Worm (Caenorhabditis elegans) whole organism, L4 larva: ENCODE results near the gene acr-8.

ENCODE experiments used
- D1046.2 ChIP-seq: fragments of 200-800 bp; sonication (Bioruptor generic); IDR thresholded peaks from 2 replicates; pipeline ENCODE4 v1.3.6; 2022; ENCODE audit warnings: missing genetic modification characterization, missing compliant biosample characterization
- F10B5.3 ChIP-seq: sonication (generic microtip); optimal IDR thresholded peaks from 2 replicates; lab custom pipeline; 2016; ENCODE audit warnings: mild to moderate bottlenecking, missing genetic modification characterization, missing compliant biosample characterization
- F26F4.8 ChIP-seq: fragments of 200-800 bp; sonication (Bioruptor generic); conservative IDR thresholded peaks from 2 replicates; pipeline ENCODE4 v1.3.6; 2022; ENCODE audit warnings: missing genetic modification characterization, missing compliant biosample characterization
- F49E8.2 ChIP-seq: sonication (generic microtip); optimal IDR thresholded peaks from 2 replicates; lab custom pipeline; 2016; ENCODE audit warnings: missing compliant biosample characterization, mild to moderate bottlenecking, missing genetic modification characterization, borderline replicate concordance
- Y5F2A.4 ChIP-seq: fragments of 200-800 bp; sonication (Bioruptor generic); optimal IDR thresholded peaks from 2 replicates; lab custom pipeline; 2018; ENCODE audit warnings: mild to moderate bottlenecking, missing genetic modification characterization, missing compliant biosample characterization
- ZK337.2 ChIP-seq: fragments of 200-800 bp; sonication (Bioruptor generic); IDR thresholded peaks from 2 replicates; pipeline ENCODE4 v1.3.6; 2022; ENCODE audit warnings: missing genetic modification reagents, missing genetic modification characterization, missing compliant biosample characterization
- aha-1 ChIP-seq: fragments of 150-350 bp; peaks from one replicate; lab custom pipeline; 2014; ENCODE audit warnings: missing biosample characterization, missing genetic modification characterization
- ceh-20 ChIP-seq: fragments of 200-800 bp; sonication (Bioruptor generic); IDR thresholded peaks from 2 replicates; pipeline ENCODE4 v1.3.6; 2022; ENCODE audit warnings: missing genetic modification reagents, missing genetic modification characterization, missing compliant biosample characterization
- daf-12 ChIP-seq: fragments of 150-350 bp; optimal IDR thresholded peaks from 2 replicates; lab custom pipeline; 2014; ENCODE audit warnings: missing biosample characterization, missing genetic modification reagents, missing genetic modification characterization
- daf-16 ChIP-seq, 3 experiments: sonication (generic microtip); optimal IDR thresholded peaks; 2 replicates each; lab custom pipeline; 2016 to 2017; ENCODE audit warnings: missing genetic modification characterization in 3 of 3, missing genetic modification reagents in 3 of 3, mild to moderate bottlenecking in 2 of 3, missing compliant biosample characterization in 2 of 3, missing biosample characterization in 1 of 3, moderate library complexity in 1 of 3
- daf-19 ChIP-seq: fragments of 200-800 bp; sonication (Bioruptor generic); conservative IDR thresholded peaks from 2 replicates; pipeline ENCODE4 v1.3.6; 2022; ENCODE audit warnings: missing genetic modification characterization, missing compliant biosample characterization
- daf-8 ChIP-seq: fragments of 200-800 bp; sonication (Bioruptor generic); IDR thresholded peaks from 2 replicates; pipeline ENCODE4 v1.3.6; 2022; ENCODE audit warnings: missing genetic modification characterization, missing compliant biosample characterization
- dmd-8 ChIP-seq: fragments of 200-800 bp; sonication (Bioruptor generic); IDR thresholded peaks from 2 replicates; pipeline ENCODE4 v1.3.6; 2022; ENCODE audit warnings: missing genetic modification characterization, missing compliant biosample characterization
- duxl-1 ChIP-seq: sonication (generic microtip); optimal IDR thresholded peaks from 2 replicates; lab custom pipeline; 2016; ENCODE audit warnings: mild to moderate bottlenecking, missing genetic modification characterization, moderate library complexity, missing compliant biosample characterization; ENCODE audit not compliant: poor library complexity
- dve-1 ChIP-seq: sonication (generic microtip); optimal IDR thresholded peaks from 2 replicates; lab custom pipeline; 2017; ENCODE audit warnings: antibody characterized with exemption, mild to moderate bottlenecking, missing genetic modification characterization, missing compliant biosample characterization; ENCODE audit not compliant: insufficient read depth
- egl-27 ChIP-seq: sonication (generic microtip); optimal IDR thresholded peaks from 3 replicates; lab custom pipeline; 2017; ENCODE audit warnings: missing biosample characterization, missing genetic modification reagents, missing genetic modification characterization
- egl-43 ChIP-seq: fragments of 200-800 bp; sonication (Bioruptor generic); IDR thresholded peaks from 2 replicates; pipeline ENCODE4 v1.3.6; 2022; ENCODE audit warnings: missing genetic modification reagents, missing genetic modification characterization, missing compliant biosample characterization
- hlh-30 ChIP-seq: sonication (generic microtip); optimal IDR thresholded peaks from 2 replicates; lab custom pipeline; 2017; ENCODE audit warnings: antibody characterized with exemption, mild to moderate bottlenecking, missing genetic modification characterization, missing compliant biosample characterization; ENCODE audit not compliant: insufficient read depth
- lim-7 ChIP-seq: fragments of 200-800 bp; sonication (Bioruptor generic); IDR thresholded peaks from 2 replicates; pipeline ENCODE4 v1.3.6; 2022; ENCODE audit warnings: missing genetic modification characterization, missing compliant biosample characterization
- lir-3 ChIP-seq: sonication (generic microtip); optimal IDR thresholded peaks from 2 replicates; lab custom pipeline; 2016; ENCODE audit warnings: mild to moderate bottlenecking, missing genetic modification characterization, missing compliant biosample characterization
- lsy-2 ChIP-seq, 2 experiments: fragments of 150-350 bp in 1 of 2; sonication (generic microtip) in 1 of 2; optimal IDR thresholded peaks; 2 replicates each; lab custom pipeline; 2014 to 2017; ENCODE audit warnings: missing biosample characterization in 2 of 2, missing genetic modification characterization in 2 of 2
- mdl-1 ChIP-seq, 2 experiments: fragments of 150-350 bp in 1 of 2; sonication (generic microtip) in 1 of 2; optimal IDR thresholded peaks; 2 replicates each; lab custom pipeline; 2014 to 2017; ENCODE audit warnings: missing biosample characterization in 2 of 2, missing genetic modification characterization in 2 of 2
- mxl-2 ChIP-seq: fragments of 200-800 bp; sonication (Bioruptor generic); conservative IDR thresholded peaks from 2 replicates; pipeline ENCODE4 v1.3.6; 2022; ENCODE audit warnings: missing genetic modification reagents, missing genetic modification characterization, missing compliant biosample characterization
- nhr-102 ChIP-seq: sonication (generic microtip); optimal IDR thresholded peaks from 2 replicates; lab custom pipeline; 2016; ENCODE audit warnings: mild to moderate bottlenecking, missing genetic modification characterization, moderate library complexity, missing compliant biosample characterization
- nhr-111 ChIP-seq: fragments of 200-800 bp; sonication (Bioruptor generic); optimal IDR thresholded peaks from 2 replicates; lab custom pipeline; 2018; ENCODE audit warnings: mild to moderate bottlenecking, missing genetic modification characterization, missing compliant biosample characterization
- nhr-42 ChIP-seq: fragments of 200-800 bp; sonication (Bioruptor generic); IDR thresholded peaks from 2 replicates; pipeline ENCODE4 v1.3.6; 2022; ENCODE audit warnings: missing genetic modification characterization, missing compliant biosample characterization
- nhr-77 ChIP-seq: fragments of 150-350 bp; optimal IDR thresholded peaks from 2 replicates; lab custom pipeline; 2014; ENCODE audit warnings: missing biosample characterization, missing genetic modification characterization
- pqm-1 ChIP-seq: sonication (generic microtip); optimal IDR thresholded peaks from 2 replicates; lab custom pipeline; 2017; ENCODE audit warnings: missing biosample characterization, missing genetic modification characterization
- rbr-2 ChIP-seq: sonication (generic microtip); optimal IDR thresholded peaks from 2 replicates; lab custom pipeline; 2016; ENCODE audit warnings: missing genotype, missing genetic modification characterization, missing compliant biosample characterization
- spr-1 ChIP-seq: sonication (generic microtip); optimal IDR thresholded peaks from 2 replicates; lab custom pipeline; 2016; ENCODE audit warnings: mild to moderate bottlenecking, missing genetic modification characterization, missing compliant biosample characterization
- unc-130 ChIP-seq: sonication (generic microtip); optimal IDR thresholded peaks from 2 replicates; lab custom pipeline; 2016; ENCODE audit warnings: missing genetic modification reagents, missing genetic modification characterization, missing compliant biosample characterization
- unc-39 ChIP-seq: sonication (generic microtip); optimal IDR thresholded peaks from 2 replicates; lab custom pipeline; 2017; ENCODE audit warnings: missing biosample characterization, missing genetic modification characterization
- unc-62 ChIP-seq, 3 experiments: fragments of 150-350 bp in 1 of 3; sonication (generic microtip); optimal IDR thresholded peaks in 2 of 3; peaks in 1 of 3; 1 replicate in 1 of 3; 2 replicates in 2 of 3; lab custom pipeline; 2014 to 2017; ENCODE audit warnings: missing biosample characterization in 3 of 3, missing genetic modification characterization in 3 of 3, missing genetic modification reagents in 3 of 3, missing genotype in 1 of 3
- zfp-2 ChIP-seq: sonication (generic microtip); optimal IDR thresholded peaks from 2 replicates; lab custom pipeline; 2016; ENCODE audit warnings: mild to moderate bottlenecking, missing genetic modification characterization, missing compliant biosample characterization
- zip-2 ChIP-seq: fragments of 150-350 bp; optimal IDR thresholded peaks from 2 replicates; lab custom pipeline; 2014; ENCODE audit warnings: missing biosample characterization, missing genetic modification characterization

Gene acr-8

DNA sequence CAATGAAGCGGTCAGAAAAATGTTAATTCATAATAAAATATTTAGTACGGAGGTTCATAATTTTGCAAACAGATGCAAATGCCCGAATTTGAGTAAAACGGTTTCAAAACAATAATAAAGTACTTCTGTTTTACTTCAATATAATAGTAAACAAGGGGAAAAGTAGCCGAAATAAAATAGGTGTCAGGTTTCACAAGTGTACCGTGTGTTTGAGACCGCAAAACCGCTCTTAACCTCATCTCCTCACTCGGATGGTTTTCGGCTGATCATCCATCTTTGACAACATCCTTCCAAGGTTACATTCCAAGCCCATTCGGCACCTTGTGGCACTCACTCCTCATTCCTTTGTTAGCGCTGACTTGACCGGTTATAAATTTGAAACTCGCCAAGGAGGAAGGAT, 24.9 kb downstream of the acr-8 start:
- TF ChIP-seq zip-2 (tag; lab: Kevin White, UChicago) (no peak), lsy-2 (tag; optimal IDR thresholded peaks at IDR 0.05; lab: Kevin White, UChicago) (no peak), Y5F2A.4 (GFP tag; lab: Kevin White, UChicago) (no peak), daf-16 (GFP tag; optimal IDR thresholded peaks at IDR 0.05; lab: Kevin White, UChicago) (no peak), daf-16 (tag; optimal IDR thresholded peaks at IDR 0.05; lab: Kevin White, UChicago) (no peak), unc-62 (GFP tag; optimal IDR thresholded peaks at IDR 0.05 in 1 of 2; lab: Kevin White, UChicago) (no peak), unc-62 (tag; optimal IDR thresholded peaks at IDR 0.05; lab: Kevin White, UChicago) (no peak), dmd-8 (GFP tag; lab: Robert Waterston, UW) (no peak), daf-19 (no peak), mxl-2 (no peak), nhr-111 (GFP tag; lab: Kevin White, UChicago) (no peak), spr-1 (tag; lab: Kevin White, UChicago) (no peak)

DNA sequence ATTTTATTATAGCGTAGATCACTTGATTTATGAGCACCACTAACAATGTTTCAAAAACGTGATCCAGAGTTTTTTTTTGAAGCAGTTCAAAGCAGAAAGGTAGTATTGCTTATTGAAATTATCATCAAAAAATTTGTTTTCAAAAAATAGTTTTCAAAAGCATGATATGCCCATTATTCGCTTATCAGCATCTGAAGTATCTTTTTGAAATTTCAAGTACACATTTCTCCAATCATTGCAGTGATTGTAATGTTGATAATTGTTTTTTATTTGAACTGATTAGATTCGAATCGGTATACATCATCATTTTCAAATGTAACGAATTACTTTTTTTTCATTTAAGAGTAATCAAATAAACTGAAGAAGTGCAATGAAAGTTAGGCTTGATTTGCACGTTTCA, 28.3 kb downstream of the acr-8 start:
- TF ChIP-seq F10B5.3 (tag; lab: Kevin White, UChicago) = no peak
- no peak for TF ChIP-seq daf-19
- TF ChIP-seq aha-1 (tag; lab: Kevin White, UChicago) = peak; percentile 40
- TF ChIP-seq daf-16 (GFP tag; optimal IDR thresholded peaks at IDR 0.05; lab: Kevin White, UChicago) = no peak
- TF ChIP-seq daf-16 (tag; optimal IDR thresholded peaks at IDR 0.05; lab: Kevin White, UChicago) = no peak
- no peak for TF ChIP-seq dmd-8 (GFP tag; lab: Robert Waterston, UW)
- TF ChIP-seq dve-1 = peak; percentile 41
- no peak for TF ChIP-seq ZK337.2
- no peak for TF ChIP-seq ceh-20 (GFP tag; lab: Robert Waterston, UW)
- peak in 1 of 2 experiments; percentile 32 for TF ChIP-seq unc-62 (GFP tag; optimal IDR thresholded peaks at IDR 0.05 in 1 of 2; lab: Kevin White, UChicago)
- TF ChIP-seq unc-62 (tag; optimal IDR thresholded peaks at IDR 0.05; lab: Kevin White, UChicago) = no peak
- no peak for TF ChIP-seq duxl-1
- TF ChIP-seq pqm-1 = peak; percentile 52
- TF ChIP-seq rbr-2 (tag; lab: Kevin White, UChicago) = no peak
- TF ChIP-seq hlh-30 (tag; lab: Kevin White, UChicago) = no peak

DNA sequence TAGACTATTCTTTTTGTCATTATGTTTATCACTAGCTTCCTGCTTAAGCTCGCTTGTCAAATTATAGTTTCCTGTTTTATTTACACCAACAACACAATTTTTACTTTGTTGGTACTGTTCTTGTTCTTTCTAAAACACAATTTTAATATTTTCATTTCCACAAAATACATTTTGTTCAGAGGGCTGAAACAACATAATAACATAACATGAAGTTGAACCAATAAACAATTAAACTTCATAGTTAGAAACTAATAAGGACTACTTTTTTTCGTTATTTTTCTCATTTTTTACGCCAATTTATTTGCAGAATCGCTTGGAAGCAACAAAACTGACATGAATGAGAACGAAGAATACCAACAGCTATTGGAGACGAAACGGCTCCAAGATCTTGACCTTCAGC, 31.3 kb downstream of the acr-8 start, which contains the start of gene C39B10.3:
Gene C39B10.3, plus strand, starts transcription at position 301 of the 400 bp plus-strand sequence.
- TF ChIP-seq F49E8.2 (tag; lab: Kevin White, UChicago) (no peak), rbr-2 (tag; lab: Kevin White, UChicago) (no peak), duxl-1 (no peak), daf-12 (tag; lab: Kevin White, UChicago) (no peak), nhr-77 (tag; lab: Kevin White, UChicago) (no peak), F26F4.8 (no peak), daf-19 (no peak), nhr-102 (no peak), daf-8 (GFP tag; lab: Robert Waterston, UW) (no peak), nhr-42 (GFP tag; lab: Robert Waterston, UW) (no peak), unc-130 (GFP tag; lab: Kevin White, UChicago) (no peak), unc-39 (tag; lab: Kevin White, UChicago) (no peak), unc-62 (GFP tag; optimal IDR thresholded peaks at IDR 0.05 in 1 of 2; lab: Kevin White, UChicago) (no peak), unc-62 (tag; optimal IDR thresholded peaks at IDR 0.05; lab: Kevin White, UChicago) (no peak), egl-43 (GFP tag; lab: Robert Waterston, UW) (no peak), lim-7 (GFP tag; lab: Robert Waterston, UW) (no peak)

DNA sequence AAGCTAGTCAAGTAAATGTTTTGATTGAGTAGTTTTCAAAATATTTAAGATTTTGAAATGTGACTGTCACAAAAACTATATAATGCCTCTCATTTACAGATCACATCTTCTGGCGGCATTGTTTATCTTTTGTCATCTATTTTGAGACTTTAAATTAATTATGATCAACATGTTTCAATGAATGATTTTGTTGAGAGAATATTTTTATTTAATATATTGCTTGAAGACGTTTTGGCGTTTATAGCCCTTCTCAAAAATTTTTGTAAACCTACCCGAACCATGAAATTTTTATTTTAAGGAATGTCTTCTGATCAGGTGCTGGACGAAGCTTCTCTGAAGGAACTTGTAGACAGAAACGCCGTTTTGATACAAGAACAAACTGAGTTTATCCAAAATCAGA, 32.2 kb downstream of the acr-8 start, which contains the start of gene C39B10.4:
Gene C39B10.4, plus strand, starts transcription at position 301 of the 400 bp plus-strand sequence.
- TF ChIP-seq hlh-30 (tag; lab: Kevin White, UChicago) (no peak), egl-27 (no peak), lir-3 (tag; lab: Kevin White, UChicago) (no peak), D1046.2 (no peak), zfp-2 (tag; lab: Kevin White, UChicago) (no peak), mdl-1 (tag; optimal IDR thresholded peaks at IDR 0.05; lab: Kevin White, UChicago) (no peak), Y5F2A.4 (GFP tag; lab: Kevin White, UChicago) (no peak)
